Worm (Caenorhabditis elegans): Measurements from ENCODE around the gene F26F2.7.

- no peak for TF ChIP-seq attf-3 (GFP tag; conservative IDR thresholded peaks at IDR 0.05)
- TF ChIP-seq rcor-1 (GFP tag; IDR thresholded peaks at IDR 0.05): no peak
Measured at ce11 chrV:20633619-20634018, 52.8 kb downstream of the F26F2.7 start, which contains the start of gene F46B3.15.

Measured in whole organism, young adult.